Worm (Caenorhabditis elegans) whole organism, young adult: ENCODE results near the gene Y57G11C.22.
"Not testable (repeated sequence)": the region's sequence is repeated elsewhere in the genome, so short reads cannot be mapped to it uniquely, and the experiment has no call there.

Experiments
- B0336.3 ChIP-seq: fragments of 200-800 bp; sonication (Bioruptor generic); IDR thresholded peaks from 2 replicates; pipeline ENCODE4 v1.3.6; 2022; ENCODE audit warnings: missing genetic modification characterization, missing compliant biosample characterization
- C06A6.2 ChIP-seq: fragments of 200-800 bp; sonication (Bioruptor generic); conservative IDR thresholded peaks from 2 replicates; pipeline ENCODE4 v1.3.6; 2022; ENCODE audit warnings: missing genetic modification characterization, missing compliant biosample characterization
- D2030.7 ChIP-seq: fragments of 200-800 bp; sonication (Bioruptor generic); IDR thresholded peaks from 2 replicates; pipeline ENCODE4 v1.3.6; 2022; ENCODE audit warnings: missing genetic modification reagents, missing genetic modification characterization, missing compliant biosample characterization
- F22D6.2 ChIP-seq: sonication (generic microtip); optimal IDR thresholded peaks from 2 replicates; lab custom pipeline; 2016; ENCODE audit warnings: mild to moderate bottlenecking, missing genetic modification characterization, missing compliant biosample characterization
- F23B12.7 ChIP-seq: sonication (generic microtip); optimal IDR thresholded peaks from 2 replicates; lab custom pipeline; 2017; ENCODE audit warnings: missing genetic modification characterization, mild to moderate bottlenecking, missing compliant biosample characterization, antibody characterized with exemption, moderate library complexity; ENCODE audit not compliant: insufficient read depth
- akir-1 ChIP-seq: fragments of 200-800 bp; sonication (Bioruptor generic); optimal IDR thresholded peaks from 2 replicates; lab custom pipeline; 2018; ENCODE audit warnings: mild to moderate bottlenecking, missing genetic modification characterization, moderate library complexity, missing compliant biosample characterization
- ama-1 ChIP-seq, 3 experiments: fragments of 150-350 bp in 1 of 3; sonication (generic microtip) in 2 of 3; optimal IDR thresholded peaks; 2 replicates each; lab custom pipeline; 2014 to 2018; ENCODE audit warnings: missing biosample characterization in 2 of 3, missing genetic modification characterization in 2 of 3, missing genetic modification reagents in 2 of 3
- athp-1 ChIP-seq: sonication (generic microtip); optimal IDR thresholded peaks from 2 replicates; lab custom pipeline; 2017; ENCODE audit warnings: mild to moderate bottlenecking, missing genetic modification characterization, missing compliant biosample characterization
- attf-6 ChIP-seq: fragments of 200-800 bp; sonication (Bioruptor generic); IDR thresholded peaks from 2 replicates; pipeline ENCODE4 v1.3.6; 2022; ENCODE audit warnings: missing genetic modification reagents, missing genetic modification characterization, missing compliant biosample characterization
- cebp-2 ChIP-seq: fragments of 200-800 bp; sonication (Bioruptor generic); IDR thresholded peaks from 2 replicates; pipeline ENCODE4 v1.3.6; 2022; ENCODE audit warnings: missing genetic modification characterization, missing compliant biosample characterization
- ceh-40 ChIP-seq: fragments of 200-800 bp; sonication (Bioruptor generic); IDR thresholded peaks from 2 replicates; pipeline ENCODE4 v1.3.6; 2022; ENCODE audit warnings: missing genetic modification characterization, missing compliant biosample characterization
- ceh-58 ChIP-seq: fragments of 200-800 bp; sonication (Bioruptor generic); IDR thresholded peaks from 2 replicates; pipeline ENCODE4 v1.3.6; 2022; ENCODE audit warnings: missing genetic modification characterization, missing compliant biosample characterization
- ceh-79 ChIP-seq: sonication (generic microtip); optimal IDR thresholded peaks from 2 replicates; lab custom pipeline; 2017; ENCODE audit warnings: mild to moderate bottlenecking, missing genetic modification characterization, missing compliant biosample characterization
- chd-7 ChIP-seq: sonication (generic microtip); optimal IDR thresholded peaks from 2 replicates; lab custom pipeline; 2016; ENCODE audit warnings: mild to moderate bottlenecking, missing genetic modification characterization, moderate library complexity, missing compliant biosample characterization
- dpff-1 ChIP-seq: sonication (generic microtip); optimal IDR thresholded peaks from 2 replicates; lab custom pipeline; 2017; ENCODE audit warnings: mild to moderate bottlenecking, missing genetic modification characterization, missing compliant biosample characterization
- egl-18 ChIP-seq: fragments of 200-800 bp; sonication (Bioruptor generic); IDR thresholded peaks from 2 replicates; pipeline ENCODE4 v1.3.6; 2022; ENCODE audit warnings: missing genetic modification reagents, missing genetic modification characterization, missing compliant biosample characterization
- ets-4 ChIP-seq: fragments of 200-800 bp; sonication (Bioruptor generic); optimal IDR thresholded peaks from 2 replicates; lab custom pipeline; 2018; ENCODE audit warnings: mild to moderate bottlenecking, missing genetic modification characterization, missing compliant biosample characterization
- fkh-3 ChIP-seq: sonication (generic microtip); optimal IDR thresholded peaks from 2 replicates; lab custom pipeline; 2016; ENCODE audit warnings: mild to moderate bottlenecking, missing genetic modification characterization, missing compliant biosample characterization
- hmg-1.2 ChIP-seq: fragments of 200-800 bp; sonication (Bioruptor generic); IDR thresholded peaks from 2 replicates; pipeline ENCODE4 v1.3.6; 2022; ENCODE audit warnings: missing genetic modification reagents, missing genetic modification characterization, missing compliant biosample characterization
- hmg-20 ChIP-seq: fragments of 200-800 bp; sonication (Bioruptor generic); IDR thresholded peaks from 2 replicates; pipeline ENCODE4 v1.3.6; 2022; ENCODE audit warnings: missing genetic modification reagents, missing genetic modification characterization, missing compliant biosample characterization
- let-526 ChIP-seq: fragments of 200-800 bp; sonication (Bioruptor generic); IDR thresholded peaks from 2 replicates; pipeline ENCODE4 v1.3.6; 2022; ENCODE audit warnings: missing genetic modification reagents, missing genetic modification characterization, missing compliant biosample characterization
- madf-6 ChIP-seq: fragments of 200-800 bp; sonication (Bioruptor generic); IDR thresholded peaks from 2 replicates; pipeline ENCODE4 v1.3.6; 2022; ENCODE audit warnings: missing genetic modification reagents, missing genetic modification characterization, missing compliant biosample characterization
- mel-28 ChIP-seq: sonication (generic microtip); optimal IDR thresholded peaks from 2 replicates; lab custom pipeline; 2016; ENCODE audit warnings: borderline replicate concordance, mild to moderate bottlenecking, missing genetic modification characterization, missing compliant biosample characterization
- mxl-1 ChIP-seq: sonication (generic microtip); optimal IDR thresholded peaks from 2 replicates; lab custom pipeline; 2016; ENCODE audit warnings: missing genetic modification characterization, missing compliant biosample characterization
- nhr-27 ChIP-seq: fragments of 200-800 bp; sonication (Bioruptor generic); optimal IDR thresholded peaks from 2 replicates; lab custom pipeline; 2018; ENCODE audit warnings: mild to moderate bottlenecking, missing genetic modification characterization, moderate library complexity, missing compliant biosample characterization
- pbrm-1 ChIP-seq: fragments of 200-800 bp; sonication (Bioruptor generic); IDR thresholded peaks from 2 replicates; pipeline ENCODE4 v1.3.6; 2022; ENCODE audit warnings: missing genetic modification reagents, missing genetic modification characterization, missing compliant biosample characterization
- pha-4 ChIP-seq: fragments of 150-350 bp; sonication (generic microtip); optimal IDR thresholded peaks from 2 replicates; lab custom pipeline; 2014; ENCODE audit warnings: missing biosample characterization, missing genetic modification reagents, missing genetic modification characterization
- repo-1 ChIP-seq: sonication (generic microtip); optimal IDR thresholded peaks from 2 replicates; lab custom pipeline; 2017; ENCODE audit warnings: mild to moderate bottlenecking, missing genetic modification characterization, missing compliant biosample characterization
- sea-2 ChIP-seq: fragments of 200-800 bp; sonication (Bioruptor generic); IDR thresholded peaks from 2 replicates; pipeline ENCODE4 v1.3.6; 2022; ENCODE audit warnings: missing genetic modification characterization, missing compliant biosample characterization
- snpc-1.1 ChIP-seq: sonication (generic microtip); optimal IDR thresholded peaks from 2 replicates; lab custom pipeline; 2017; ENCODE audit warnings: missing genetic modification characterization, mild to moderate bottlenecking, missing compliant biosample characterization, antibody characterized with exemption, moderate library complexity, missing genotype, missing genetic modification reagents; ENCODE audit not compliant: insufficient read depth
- snpc-3.4 ChIP-seq: sonication (generic microtip); optimal IDR thresholded peaks from 2 replicates; lab custom pipeline; 2017; ENCODE audit warnings: missing genetic modification characterization, mild to moderate bottlenecking, missing compliant biosample characterization, antibody characterized with exemption, moderate library complexity, missing genotype, missing genetic modification reagents
- snpc-4 ChIP-seq, 5 experiments: fragments of 150-350 bp in 1 of 5; sonication (generic microtip) in 4 of 5; optimal IDR thresholded peaks; 2 replicates each; lab custom pipeline; 2014 to 2018; ENCODE audit warnings: missing genetic modification characterization in 5 of 5, missing biosample characterization in 3 of 5, antibody characterized with exemption in 2 of 5, mild to moderate bottlenecking in 2 of 5, missing compliant biosample characterization in 2 of 5, missing genotype in 2 of 5, moderate library complexity in 2 of 5, missing genetic modification reagents in 1 of 5
- somi-1 ChIP-seq: fragments of 200-800 bp; sonication (Bioruptor generic); optimal IDR thresholded peaks from 2 replicates; lab custom pipeline; 2018; ENCODE audit warnings: mild to moderate bottlenecking, missing genetic modification characterization, missing compliant biosample characterization
- tbp1 ChIP-seq: fragments of 200-800 bp; sonication (Bioruptor generic); optimal IDR thresholded peaks from 2 replicates; lab custom pipeline; 2018; ENCODE audit warnings: mild to moderate bottlenecking, missing genetic modification characterization, missing compliant biosample characterization
- unc-62 ChIP-seq: fragments of 150-350 bp; optimal IDR thresholded peaks from 2 replicates; lab custom pipeline; 2014; ENCODE audit warnings: missing biosample characterization, missing genetic modification reagents, missing genetic modification characterization
- ztf-22 ChIP-seq: fragments of 200-800 bp; sonication (Bioruptor generic); optimal IDR thresholded peaks from 2 replicates; lab custom pipeline; 2018; ENCODE audit warnings: mild to moderate bottlenecking, missing genetic modification characterization, moderate library complexity, missing compliant biosample characterization
- ztf-3 ChIP-seq: fragments of 200-800 bp; sonication (Bioruptor generic); optimal IDR thresholded peaks from 2 replicates; lab custom pipeline; 2018; ENCODE audit warnings: mild to moderate bottlenecking, missing genetic modification characterization, missing compliant biosample characterization

The Y57G11C.22 gene

DNA sequence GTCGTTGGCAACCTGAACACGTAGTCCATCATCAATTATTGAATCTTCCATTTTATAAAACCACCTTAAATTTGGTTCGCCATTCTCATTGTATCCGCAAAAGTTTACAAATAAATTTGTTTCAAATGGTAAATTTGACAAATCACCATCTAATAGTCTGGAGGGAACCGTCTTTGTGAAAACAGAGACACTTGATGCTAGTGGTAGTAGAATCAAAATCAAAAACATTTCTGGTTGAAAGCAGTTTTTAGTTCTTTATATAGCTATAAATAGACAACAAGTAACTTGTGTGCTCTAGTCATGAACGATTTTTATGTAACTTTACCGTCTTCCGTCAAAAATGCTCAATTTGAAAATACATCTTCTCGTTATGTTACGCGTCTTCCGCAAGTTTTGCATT, 6.1 kb downstream of the Y57G11C.22 start, which contains the start of gene Y57G11C.20:
Y57G11C.20 (plus strand) TSS at position 301 of the 400 bp plus-strand sequence.
- TF ChIP-seq ceh-58 (GFP tag; lab: Robert Waterston, UW); F23B12.7; cebp-2 (GFP tag; lab: Robert Waterston, UW): not testable (repeated sequence)

- TF ChIP-seq pbrm-1 (GFP tag; lab: Robert Waterston, UW) = no peak
- no peak for TF ChIP-seq akir-1 (GFP tag; lab: Kevin White, UChicago)
- TF ChIP-seq ztf-3 (GFP tag; lab: Kevin White, UChicago) = no peak
- no peak for TF ChIP-seq ztf-22 (GFP tag; lab: Kevin White, UChicago)
- no peak for TF ChIP-seq dpff-1 (tag; lab: Kevin White, UChicago)
- TF ChIP-seq fkh-3 (tag; lab: Kevin White, UChicago) = no peak
- no peak for TF ChIP-seq mel-28 (tag; lab: Kevin White, UChicago)
- TF ChIP-seq ets-4 (GFP tag; lab: Kevin White, UChicago) = no peak
- TF ChIP-seq let-526 (GFP tag; lab: Robert Waterston, UW) = no peak
- no peak for TF ChIP-seq D2030.7 (GFP tag; lab: Robert Waterston, UW)
- no peak for TF ChIP-seq egl-18 (GFP tag; lab: Robert Waterston, UW)
- TF ChIP-seq ceh-79 = no peak
- no peak for TF ChIP-seq mxl-1 (tag; lab: Kevin White, UChicago)
- no peak for TF ChIP-seq repo-1 (tag; lab: Kevin White, UChicago)
Measured at ce11 chrIV:14853703-14854102, 16.7 kb downstream of the Y57G11C.22 start, which contains the start of gene Y57G11C.52. Gene Y57G11C.52 (plus strand): TSS chrIV:14854003.

DNA sequence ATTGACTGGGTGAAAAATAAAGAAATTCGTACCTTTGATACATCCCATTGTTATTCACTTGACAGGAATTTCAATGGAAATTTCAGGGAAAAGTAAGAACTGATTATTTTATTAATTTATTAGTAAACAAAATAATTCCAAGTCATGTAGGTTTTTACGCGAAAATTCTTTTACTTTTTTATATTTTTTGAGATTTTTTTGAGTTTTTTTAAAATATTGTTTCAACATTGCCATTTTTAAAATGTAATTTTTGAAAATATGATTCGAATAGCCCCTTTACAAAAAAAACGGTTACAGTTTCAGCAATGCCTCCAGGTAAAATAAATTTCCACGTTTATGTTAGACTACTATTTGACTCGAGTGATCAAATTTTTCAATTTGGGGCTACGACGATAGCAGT, 24.7 kb downstream of the Y57G11C.22 start, which contains the start of gene Y57G11C.23:
Y57G11C.23 (minus strand) TSS at position 101 of the 400 bp plus-strand sequence.
- no peak for TF ChIP-seq madf-6
- TF ChIP-seq F22D6.2 (tag; lab: Kevin White, UChicago) = no peak
- no peak for TF ChIP-seq ceh-40 (GFP tag; lab: Robert Waterston, UW)
- no peak for TF ChIP-seq snpc-3.4 (tag; lab: Kevin White, UChicago)
- no peak for TF ChIP-seq C06A6.2 (GFP tag; lab: Robert Waterston, UW)
- TF ChIP-seq hmg-20 (GFP tag; lab: Robert Waterston, UW) = no peak
- no peak for TF ChIP-seq athp-1 (tag; lab: Kevin White, UChicago)
- no peak for TF ChIP-seq snpc-1.1 (tag; lab: Kevin White, UChicago)
- no peak for TF ChIP-seq mel-28 (tag; lab: Kevin White, UChicago)
- no peak for TF ChIP-seq nhr-27 (tag; lab: Kevin White, UChicago)
- TF ChIP-seq B0336.3 (GFP tag; lab: Robert Waterston, UW) = no peak
- no peak for TF ChIP-seq unc-62 (GFP tag; lab: Kevin White, UChicago)
- TF ChIP-seq pha-4 (tag; lab: Kevin White, UChicago) = no peak
- TF ChIP-seq let-526 (GFP tag; lab: Robert Waterston, UW) = no peak
- TF ChIP-seq mxl-1 (tag; lab: Kevin White, UChicago) = no peak
- TF ChIP-seq somi-1 (GFP tag; lab: Kevin White, UChicago) = no peak

DNA sequence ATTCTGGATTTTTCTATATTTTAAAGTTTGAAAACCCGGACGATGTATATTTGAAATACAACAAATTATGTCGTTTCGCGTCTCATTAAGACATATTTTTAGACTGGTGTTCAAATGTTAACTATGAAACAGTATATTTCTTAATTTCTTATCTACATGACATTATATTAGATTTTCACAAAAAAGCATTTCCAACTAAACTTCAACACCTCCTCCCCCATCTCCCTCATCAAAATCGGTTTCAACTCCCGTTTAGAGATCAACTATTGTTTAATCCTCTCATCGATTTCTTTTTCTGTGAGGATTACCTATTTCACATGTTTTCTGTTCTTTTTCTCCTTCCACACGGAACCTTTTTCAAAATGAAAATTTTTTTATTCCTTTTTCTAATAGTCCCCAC, 25.1 kb downstream of the Y57G11C.22 start, which contains the start of gene Y57G11C.38:
Y57G11C.38 (plus strand) TSS at position 301 of the 400 bp plus-strand sequence.
- TF ChIP-seq snpc-1.1 (tag; lab: Kevin White, UChicago) = no peak
- TF ChIP-seq F23B12.7 = no peak
- TF ChIP-seq sea-2 (GFP tag; lab: Robert Waterston, UW) = no peak

ce11 chrIV:14863772-14864171, 26.8 kb downstream of the Y57G11C.22 start:
- TF ChIP-seq tbp1 (GFP tag; lab: Kevin White, UChicago) = peak; percentile 62
- TF ChIP-seq somi-1 (GFP tag; lab: Kevin White, UChicago) = no peak
- no peak for TF ChIP-seq ama-1 (optimal IDR thresholded peaks at IDR 0.05; lab: Kevin White, UChicago)
- no peak for TF ChIP-seq ama-1 (GFP tag; optimal IDR thresholded peaks at IDR 0.05; lab: Kevin White, UChicago)
- TF ChIP-seq chd-7 (tag; lab: Kevin White, UChicago) = no peak
- TF ChIP-seq attf-6 = peak; percentile 96
- peak; percentile 86 for TF ChIP-seq snpc-1.1 (tag; lab: Kevin White, UChicago)
- peak; percentile 88 for TF ChIP-seq snpc-4 (GFP tag; optimal IDR thresholded peaks at IDR 0.05; lab: Kevin White, UChicago)
- peak; percentile 89 to 93 (median 90) for TF ChIP-seq snpc-4 (tag; optimal IDR thresholded peaks at IDR 0.05; lab: Kevin White, UChicago)
- TF ChIP-seq D2030.7 (GFP tag; lab: Robert Waterston, UW) = 0 out of 2 replicates have a peak, but pooled peaks have one; percentile 11
- peak; percentile 71; the same call in 1 of the 2 replicates for TF ChIP-seq hmg-1.2 (GFP tag; lab: Robert Waterston, UW)
- TF ChIP-seq, all 124 proteins: peak for 6
